Fruit fly (Drosophila melanogaster): ENCODE measurements around the gene CG8563.

The CG8563 gene

dm6 chr3L:7390442-7390841 lies at the start of gene CG8563:
Gene CG8563 (plus strand): TSS chr3L:7390742.
- no peak for TF ChIP-seq CG17801 (GFP tag; optimal IDR thresholded peaks at IDR 0.05; ENCODE audit: partially characterized antibody)

DNA sequence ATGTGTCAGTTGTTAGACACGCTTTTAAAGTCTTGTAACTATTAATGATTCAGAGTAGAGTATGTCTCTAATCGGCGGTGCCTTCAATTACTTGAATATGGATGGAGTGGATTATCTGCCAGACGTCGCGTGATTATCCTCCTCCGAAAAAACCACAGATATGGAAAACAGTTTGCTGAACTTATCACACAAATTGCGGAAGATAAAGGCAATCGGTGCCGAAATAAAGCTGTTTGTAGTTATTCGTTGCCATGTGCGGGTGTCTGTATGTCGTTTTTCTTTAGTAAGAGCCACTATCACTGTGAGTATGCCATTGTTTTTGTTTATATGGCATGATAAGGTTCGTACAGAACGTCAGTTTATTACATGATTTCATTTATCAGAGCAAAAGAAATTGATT lies 46.5 kb upstream of the CG8563 start:
- TF ChIP-seq CG17801 (GFP tag; optimal IDR thresholded peaks at IDR 0.05; ENCODE audit: partially characterized antibody): no peak

dm6 chr3L:7344965-7345427 lies 45.5 kb upstream of the CG8563 start, which contains the start of gene Cln7:
Gene Cln7 (minus strand): TSS chr3L:7345183.
- TF ChIP-seq CG17801 (GFP tag; optimal IDR thresholded peaks at IDR 0.05; ENCODE audit: partially characterized antibody): peak; percentile 90

dm6 chr3L:7346951-7347350 lies 43.6 kb upstream of the CG8563 start, which contains the start of gene CG14834:
Gene CG14834 (minus strand): TSS chr3L:7347123.
- TF ChIP-seq CG17801 (GFP tag; optimal IDR thresholded peaks at IDR 0.05; ENCODE audit: partially characterized antibody): no peak

DNA sequence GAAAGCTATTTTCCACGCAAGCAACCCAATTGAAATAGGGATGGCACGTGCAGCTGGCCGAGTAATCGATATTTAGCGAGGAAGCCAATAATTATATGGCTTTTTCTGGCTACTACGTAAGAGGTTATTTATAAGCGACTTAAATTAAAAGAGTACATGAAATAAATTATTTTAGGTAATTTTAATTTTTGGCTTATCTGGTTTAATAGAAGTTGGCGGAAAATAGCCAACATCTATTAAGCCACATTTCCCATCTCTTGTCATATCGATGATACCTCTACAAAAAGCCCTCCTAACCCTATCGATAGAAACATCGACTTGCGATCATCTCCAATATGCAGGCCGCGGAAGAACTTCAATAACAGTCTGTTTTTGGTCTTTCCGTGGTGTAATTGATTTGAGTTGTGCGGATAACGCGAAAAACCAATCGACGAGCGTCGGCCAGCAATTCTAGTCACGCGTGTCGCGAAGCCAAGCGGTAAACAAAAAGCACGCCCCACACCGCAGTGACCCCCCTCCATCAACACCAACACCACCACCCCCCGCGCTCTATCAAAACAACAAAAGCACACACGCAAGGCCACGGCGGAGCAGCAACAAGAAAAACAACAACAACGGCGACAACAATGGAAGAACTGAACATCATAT lies 42.4 kb upstream of the CG8563 start, which contains the start of the genes Srp19 and qm:
Gene Srp19 (minus strand): TSS at position 51 of the 648 bp plus-strand sequence.
Gene qm (plus strand): TSS at position 330 of the 648 bp plus-strand sequence.
- peak; percentile 45 for TF ChIP-seq CG17801 (GFP tag; optimal IDR thresholded peaks at IDR 0.05; ENCODE audit: partially characterized antibody)

- TF ChIP-seq CG17801 (GFP tag; optimal IDR thresholded peaks at IDR 0.05; ENCODE audit: partially characterized antibody): no peak
Observed at dm6 chr3L:7349311-7349710, 41.2 kb upstream of the CG8563 start.

dm6 chr3L:7356386-7357117 lies 34.0 kb upstream of the CG8563 start, which contains the start of gene CTCF:
Gene CTCF (minus strand): TSS chr3L:7356713.
- TF ChIP-seq CG17801 (GFP tag; optimal IDR thresholded peaks at IDR 0.05; ENCODE audit: partially characterized antibody): peak; percentile 31

DNA sequence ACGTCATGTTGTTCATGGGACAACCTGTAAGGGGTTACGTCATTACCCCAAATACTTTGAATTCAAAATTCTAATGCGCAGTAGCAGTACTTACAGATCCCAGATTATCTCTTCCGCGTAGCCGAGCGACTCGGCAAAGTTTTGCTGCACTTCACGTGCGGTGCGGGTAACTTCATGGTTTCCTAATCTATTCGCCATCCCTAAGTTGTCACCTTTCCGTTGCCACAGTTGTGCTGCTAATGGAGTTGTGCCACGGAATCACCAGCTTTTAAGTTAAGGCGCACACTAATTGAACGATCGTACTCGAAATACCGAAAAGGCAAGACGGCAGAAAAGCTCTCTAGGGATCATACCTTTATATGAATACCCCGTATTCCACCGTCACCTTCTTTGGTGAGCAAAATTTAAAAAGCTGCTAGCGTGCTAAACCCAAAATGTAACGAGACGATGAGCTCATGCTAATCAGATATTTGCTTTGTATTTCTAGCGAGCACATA lies 30.7 kb upstream of the CG8563 start, which contains the start of gene pst:
Gene pst (minus strand): TSS at position 437 of the 497 bp plus-strand sequence.
- peak; percentile 47 for TF ChIP-seq CG17801 (GFP tag; optimal IDR thresholded peaks at IDR 0.05; ENCODE audit: partially characterized antibody)

- TF ChIP-seq CG17801 (GFP tag; optimal IDR thresholded peaks at IDR 0.05; ENCODE audit: partially characterized antibody): no peak
Observed at dm6 chr3L:7360324-7360852, 30.2 kb upstream of the CG8563 start, which contains the start of gene Sec63. Gene Sec63 (plus strand): TSS chr3L:7360561.

DNA sequence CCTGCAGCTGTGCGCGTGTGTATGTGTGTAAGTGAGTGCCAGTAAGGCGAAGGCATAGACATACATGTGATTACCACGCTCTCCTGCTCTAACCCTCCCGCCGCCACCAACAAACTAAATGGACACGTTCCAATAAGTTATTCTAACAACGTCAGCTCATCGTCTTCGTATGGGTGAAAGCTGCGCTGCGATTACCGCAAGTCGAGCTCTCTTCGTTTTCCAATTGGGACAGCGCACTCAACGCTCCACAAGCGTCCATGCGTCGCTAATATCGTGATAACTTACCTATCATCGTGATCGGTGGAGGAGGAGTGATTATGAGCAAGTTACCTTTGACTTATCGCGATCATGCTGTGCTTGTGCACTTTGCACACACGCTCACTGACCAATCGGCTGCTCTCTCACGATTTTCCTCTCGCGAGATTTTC lies 29.4 kb upstream of the CG8563 start:
- TF ChIP-seq CG17801 (GFP tag; optimal IDR thresholded peaks at IDR 0.05; ENCODE audit: partially characterized antibody): no peak

- no peak for TF ChIP-seq CG17801 (GFP tag; optimal IDR thresholded peaks at IDR 0.05; ENCODE audit: partially characterized antibody)
Observed at dm6 chr3L:7364717-7365278, 25.7 kb upstream of the CG8563 start.

dm6 chr3L:7367798-7368678 lies 22.5 kb upstream of the CG8563 start:
- TF ChIP-seq CG17801 (GFP tag; optimal IDR thresholded peaks at IDR 0.05; ENCODE audit: partially characterized antibody): peak; percentile 19

dm6 chr3L:7368934-7369333 lies 21.6 kb upstream of the CG8563 start, which contains the start of gene Sh3beta:
Gene Sh3beta (minus strand): TSS chr3L:7369260.
- no peak for TF ChIP-seq CG17801 (GFP tag; optimal IDR thresholded peaks at IDR 0.05; ENCODE audit: partially characterized antibody)

DNA sequence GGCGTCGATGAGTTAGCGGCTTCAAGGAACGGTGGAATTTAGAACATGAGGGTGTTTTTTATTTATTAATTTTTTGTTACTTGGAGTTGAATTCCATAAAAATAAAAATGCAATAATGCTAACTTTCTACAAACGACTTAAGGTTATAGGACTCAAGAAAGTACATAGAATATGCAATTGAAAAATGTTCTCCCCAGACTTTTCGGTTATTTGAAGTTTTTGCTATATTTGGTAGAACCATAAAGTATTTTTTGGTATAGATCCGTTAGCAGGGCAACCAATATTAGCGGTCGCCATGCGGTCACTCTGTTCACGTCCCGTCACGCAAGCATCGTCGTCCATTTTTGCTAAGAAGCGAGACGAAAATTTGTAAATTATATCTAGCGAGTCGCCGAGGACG lies 21.0 kb upstream of the CG8563 start, which contains the start of gene akirin:
Gene akirin (plus strand): TSS at position 301 of the 400 bp plus-strand sequence.
- no peak for TF ChIP-seq CG17801 (GFP tag; optimal IDR thresholded peaks at IDR 0.05; ENCODE audit: partially characterized antibody)
